Worm (Caenorhabditis elegans) whole organism, early embryonic: ENCODE measurements around the gene gst-21.

Source experiments
- F13C5.2 ChIP-seq: sonication (generic microtip); optimal IDR thresholded peaks from 2 replicates; lab custom pipeline; 2017; ENCODE audit warnings: mild to moderate bottlenecking, missing genetic modification characterization, inconsistent platforms, missing compliant biosample characterization
- ama-1 ChIP-seq: fragments of 150-350 bp; optimal IDR thresholded peaks from 2 replicates; lab custom pipeline; 2014
- ceh-13 ChIP-seq: fragments of 200-800 bp; sonication (Bioruptor generic); optimal IDR thresholded peaks from 2 replicates; lab custom pipeline; 2018; ENCODE audit warnings: mild to moderate bottlenecking, missing genetic modification characterization, missing compliant biosample characterization
- ets-7 ChIP-seq: sonication (generic microtip); optimal IDR thresholded peaks from 2 replicates; lab custom pipeline; 2016; ENCODE audit warnings: missing genotype, missing genetic modification characterization, missing compliant biosample characterization
- flt-1 ChIP-seq: fragments of 200-800 bp; sonication (Bioruptor generic); IDR thresholded peaks from 2 replicates; pipeline ENCODE4 v1.3.6; 2022; ENCODE audit warnings: missing genetic modification characterization, missing compliant biosample characterization
- hmbx-1 ChIP-seq: sonication (generic microtip); optimal IDR thresholded peaks from 2 replicates; lab custom pipeline; 2016; ENCODE audit warnings: mild to moderate bottlenecking, missing genetic modification characterization, missing compliant biosample characterization
- hmg-4 ChIP-seq: fragments of 200-800 bp; sonication (Bioruptor generic); optimal IDR thresholded peaks from 2 replicates; lab custom pipeline; 2018; ENCODE audit warnings: mild to moderate bottlenecking, missing genetic modification characterization, missing compliant biosample characterization
- hnd-1 ChIP-seq: sonication (generic microtip); optimal IDR thresholded peaks from 2 replicates; lab custom pipeline; 2016; ENCODE audit warnings: missing genetic modification characterization, missing compliant biosample characterization
- scrt-1 ChIP-seq: fragments of 200-800 bp; sonication (Bioruptor generic); IDR thresholded peaks from 2 replicates; pipeline ENCODE4 v1.3.6; 2022; ENCODE audit warnings: missing genetic modification characterization, missing compliant biosample characterization
- tbx-11 ChIP-seq: fragments of 200-800 bp; sonication (Bioruptor generic); IDR thresholded peaks from 2 replicates; pipeline ENCODE4 v1.3.6; 2022; ENCODE audit warnings: missing genetic modification characterization, missing compliant biosample characterization
- tbx-37 ChIP-seq: fragments of 200-800 bp; sonication (Bioruptor generic); conservative IDR thresholded peaks from 2 replicates; pipeline ENCODE4 v1.3.6; 2022; ENCODE audit warnings: missing genetic modification reagents, missing genetic modification characterization, missing compliant biosample characterization

ce11 chrV:1767427-1767826, 35.6 kb upstream of the gst-21 start:
- TF ChIP-seq hnd-1 (tag; lab: Kevin White, UChicago): no peak
- no peak for TF ChIP-seq flt-1 (GFP tag; lab: Robert Waterston, UW)
- no peak for TF ChIP-seq ama-1 (lab: Kevin White, UChicago)
- TF ChIP-seq ets-7: no peak
- no peak for TF ChIP-seq hmbx-1 (tag; lab: Kevin White, UChicago)
- no peak for TF ChIP-seq F13C5.2 (tag; lab: Kevin White, UChicago)
- TF ChIP-seq tbx-37 (GFP tag; lab: Robert Waterston, UW): no peak
- no peak for TF ChIP-seq scrt-1
- no peak for TF ChIP-seq tbx-11
- TF ChIP-seq ceh-13: no peak
- TF ChIP-seq hmg-4 (GFP tag; lab: Kevin White, UChicago): no peak
